Worm (Caenorhabditis elegans): Measurements from ENCODE around the gene C05G5.7.

- no peak for TF ChIP-seq ztf-4 (tag; optimal IDR thresholded peaks at IDR 0.05)
- no peak for TF ChIP-seq lin-39 (tag; optimal IDR thresholded peaks at IDR 0.05)
- no peak for TF ChIP-seq mdl-1 (tag; optimal IDR thresholded peaks at IDR 0.05)
- TF ChIP-seq blmp-1 (tag; optimal IDR thresholded peaks at IDR 0.05; ENCODE audit: insufficient read depth), result no peak
- no peak for TF ChIP-seq mab-5 (tag; optimal IDR thresholded peaks at IDR 0.05)
- no peak for TF ChIP-seq snpc-4 (tag; optimal IDR thresholded peaks at IDR 0.05)
- TF ChIP-seq dmd-4 (tag; optimal IDR thresholded peaks at IDR 0.05), result no peak
- TF ChIP-seq unc-62 (GFP tag; optimal IDR thresholded peaks at IDR 0.05), result no peak
- TF ChIP-seq lin-11 (tag; optimal IDR thresholded peaks at IDR 0.05), result no peak
Measured at ce11 chrX:14793198-14793747, 49.7 kb upstream of the C05G5.7 start, which contains the start of gene sprr-2.
